Worm (Caenorhabditis elegans) whole organism, midembryonic: Measurements from ENCODE around the gene srbc-41.

ENCODE experiments used
- cog-1 ChIP-seq: sonication (generic microtip); optimal IDR thresholded peaks from 2 replicates; lab custom pipeline; 2016; ENCODE audit warnings: missing genetic modification characterization, missing compliant biosample characterization
- flt-1 ChIP-seq: fragments of 200-800 bp; sonication (Bioruptor generic); IDR thresholded peaks from 2 replicates; pipeline ENCODE4 v1.3.6; 2022; ENCODE audit warnings: missing genetic modification characterization, missing compliant biosample characterization
- med-1 ChIP-seq: sonication (generic microtip); optimal IDR thresholded peaks from 2 replicates; lab custom pipeline; 2017; ENCODE audit warnings: missing genetic modification characterization, mild to moderate bottlenecking, missing compliant biosample characterization, antibody characterized with exemption, missing genetic modification reagents; ENCODE audit not compliant: insufficient read depth
- ztf-29 ChIP-seq: fragments of 200-800 bp; sonication (Bioruptor generic); IDR thresholded peaks from 2 replicates; pipeline ENCODE4 v1.3.6; 2022; ENCODE audit warnings: missing genetic modification reagents, missing genetic modification characterization, missing compliant biosample characterization

DNA sequence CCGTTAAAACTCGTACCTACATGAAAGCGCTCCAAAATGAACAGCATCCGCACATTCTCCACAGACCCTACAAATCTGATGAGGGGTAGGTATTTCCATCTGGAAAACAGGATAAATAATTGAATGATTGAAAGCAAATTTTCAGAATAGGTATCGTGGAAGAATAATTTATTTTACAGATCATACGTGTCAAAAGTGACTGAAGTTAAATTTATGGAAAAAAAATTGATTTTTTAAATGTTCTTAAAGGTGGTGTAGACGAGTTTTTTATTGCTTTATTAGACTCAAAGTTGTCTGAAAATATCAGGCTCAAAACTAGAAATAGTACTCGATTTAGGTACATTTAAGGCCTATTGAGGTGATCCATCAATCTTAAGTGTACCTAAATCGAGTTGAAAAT, 12.1 kb upstream of the srbc-41 start, which contains the start of gene nhr-237:
- TF ChIP-seq flt-1 (GFP tag; lab: Robert Waterston, UW) (no peak), cog-1 (tag; lab: Kevin White, UChicago) (no peak), med-1 (GFP tag; lab: Kevin White, UChicago) (no peak), ztf-29 (GFP tag; lab: Robert Waterston, UW) (no peak)
